Fruit fly (Drosophila melanogaster) whole organism, pupa: ENCODE data around the gene LysB.

ENCODE experiments used
- CG10348 ChIP-seq: fragments of 200-800 bp; sonication (Bioruptor generic); IDR thresholded peaks from 2 replicates; pipeline ENCODE4 v1.3.6; 2022; ENCODE audit warnings: missing biosample characterization, missing genetic modification characterization
- CG12605 ChIP-seq: fragments of 200-800 bp; sonication (Bioruptor generic); IDR thresholded peaks from 2 replicates; pipeline ENCODE4 v1.3.6; 2022; ENCODE audit warnings: missing biosample characterization, missing genetic modification characterization
- CG13204 ChIP-seq: fragments of 200-800 bp; sonication (Bioruptor generic); optimal IDR thresholded peaks from 2 replicates; lab custom pipeline; 2018; ENCODE audit warnings: missing biosample characterization, mild to moderate bottlenecking, missing genetic modification characterization, moderate library complexity
- CG14655 ChIP-seq: fragments of 200-800 bp; sonication (Bioruptor generic); optimal IDR thresholded peaks from 3 replicates; lab custom pipeline; 2017; ENCODE audit warnings: mild to moderate bottlenecking, missing biosample characterization, missing genetic modification reagents, missing genetic modification characterization
- CG15710 ChIP-seq: fragments of 200-800 bp; sonication (Bioruptor generic); optimal IDR thresholded peaks from 2 replicates; lab custom pipeline; 2018; ENCODE audit warnings: missing biosample characterization, mild to moderate bottlenecking, missing genetic modification characterization, moderate library complexity
- CG17806 ChIP-seq: fragments of 200-800 bp; sonication (Bioruptor generic); optimal IDR thresholded peaks from 2 replicates; lab custom pipeline; 2018; ENCODE audit warnings: missing biosample characterization, mild to moderate bottlenecking, missing genetic modification characterization, moderate library complexity
- CG32121 ChIP-seq: fragments of 200-800 bp; sonication (Bioruptor generic); IDR thresholded peaks from 2 replicates; pipeline ENCODE4 v1.3.6; 2022; ENCODE audit warnings: missing biosample characterization, missing genetic modification characterization
- CG34367 ChIP-seq: fragments of 200-800 bp; sonication (Bioruptor generic); optimal IDR thresholded peaks from 2 replicates; lab custom pipeline; 2018; ENCODE audit warnings: missing biosample characterization, mild to moderate bottlenecking, missing genetic modification characterization
- CG4496 ChIP-seq: fragments of 200-800 bp; sonication (Bioruptor generic); IDR thresholded peaks from 3 replicates; pipeline ENCODE4 v1.3.6; 2022; ENCODE audit warnings: missing biosample characterization, missing genetic modification characterization
- CG8159 ChIP-seq: fragments of 200-800 bp; sonication (Bioruptor generic); optimal IDR thresholded peaks from 3 replicates; lab custom pipeline; 2018; ENCODE audit warnings: missing biosample characterization, mild to moderate bottlenecking, missing genetic modification characterization, moderate library complexity
- CG8301 ChIP-seq: fragments of 200-800 bp; sonication (Bioruptor generic); optimal IDR thresholded peaks from 2 replicates; lab custom pipeline; 2018; ENCODE audit warnings: missing biosample characterization, mild to moderate bottlenecking, missing genetic modification characterization
- CG9948 ChIP-seq: fragments of 200-800 bp; sonication (Bioruptor generic); optimal IDR thresholded peaks from 2 replicates; lab custom pipeline; 2018; ENCODE audit warnings: missing biosample characterization, mild to moderate bottlenecking, missing genetic modification characterization, moderate library complexity
- D1 ChIP-seq: fragments of 200-800 bp; sonication (Bioruptor generic); optimal IDR thresholded peaks from 2 replicates; lab custom pipeline; 2018; ENCODE audit warnings: missing biosample characterization, mild to moderate bottlenecking, missing genetic modification characterization, moderate library complexity
- EcR ChIP-seq: fragments of 200-800 bp; sonication (Bioruptor generic); optimal IDR thresholded peaks from 3 replicates; lab custom pipeline; 2019; ENCODE audit warnings: missing biosample characterization, missing genetic modification characterization, mild to moderate bottlenecking, moderate library complexity, missing genetic modification reagents
- Ets98B ChIP-seq: fragments of 200-800 bp; sonication (Bioruptor generic); IDR thresholded peaks from 2 replicates; pipeline ENCODE4 v1.3.6; 2022; ENCODE audit warnings: missing biosample characterization, missing genetic modification characterization
- Pif1A ChIP-seq: fragments of 200-800 bp; sonication (Bioruptor generic); optimal IDR thresholded peaks from 3 replicates; lab custom pipeline; 2016; ENCODE audit warnings: missing biosample characterization, missing genetic modification characterization
- Pif1B ChIP-seq: fragments of 200-800 bp; sonication (Bioruptor generic); optimal IDR thresholded peaks from 3 replicates; lab custom pipeline; 2016; ENCODE audit warnings: missing biosample characterization, missing genetic modification characterization
- Snoo ChIP-seq: fragments of 200-800 bp; sonication (Bioruptor generic); optimal IDR thresholded peaks from 3 replicates; lab custom pipeline; 2017; ENCODE audit warnings: missing biosample characterization, mild to moderate bottlenecking, missing genetic modification characterization, inconsistent platforms
- fd96Ca ChIP-seq: fragments of 200-800 bp; sonication (Bioruptor generic); IDR thresholded peaks from 3 replicates; pipeline ENCODE4 v1.3.6; 2022; ENCODE audit warnings: missing biosample characterization, missing genetic modification characterization
- gl ChIP-seq: fragments of 200-800 bp; sonication (Bioruptor generic); optimal IDR thresholded peaks from 2 replicates; lab custom pipeline; 2018; ENCODE audit warnings: missing biosample characterization, mild to moderate bottlenecking, missing genetic modification characterization
- rn ChIP-seq: fragments of 200-800 bp; sonication (Bioruptor generic); IDR thresholded peaks from 2 replicates; pipeline ENCODE4 v1.3.6; 2022; ENCODE audit warnings: missing biosample characterization, missing genetic modification characterization

The LysB gene

dm6 chr3L:1200357-1201051 lies 6.7 kb upstream of the LysB start, which contains the start of gene mwh:
TSS of gene mwh (plus strand) at chr3L:1200786.
- TF ChIP-seq CG14655 (peak; percentile 31), CG34367 (tag; lab: Kevin White, UChicago) (no peak), fd96Ca (no peak), CG8301 (tag; lab: Kevin White, UChicago) (peak; percentile 41)

- TF ChIP-seq Pif1A (GFP tag; lab: Kevin White, UChicago) (no peak), D1 (no peak), CG14655 (no peak), Ets98B (no peak), CG13204 (no peak), CG10348 (GFP tag; lab: Robert Waterston, UW) (no peak), gl (tag; lab: Kevin White, UChicago) (no peak), CG15710 (no peak)
These were observed 4.5 kb upstream of the LysB start, which contains the start of gene meep for dm6 chr3L:1202588-1203195. TSS of gene meep (minus strand) at chr3L:1203036.

- TF ChIP-seq CG4496 (GFP tag; lab: Robert Waterston, UW) (peak; percentile 52; the same call in 2 of the 3 replicates), CG10348 (GFP tag; lab: Robert Waterston, UW) (no peak)
These were observed 3.2 kb upstream of the LysB start for dm6 chr3L:1203855-1204431.

dm6 chr3L:1204674-1205547 lies 2.3 kb upstream of the LysB start, which contains the start of gene CG9119:
TSS of gene CG9119 (minus strand) at chr3L:1204795.
- TF ChIP-seq Snoo (tag; lab: Kevin White, UChicago) (no peak), Ets98B (no peak), CG8159 (tag; lab: Kevin White, UChicago) (peak; percentile 55), CG12605 (GFP tag; lab: Robert Waterston, UW) (no peak), CG10348 (GFP tag; lab: Robert Waterston, UW) (no peak), gl (tag; lab: Kevin White, UChicago) (no peak), CG15710 (peak; percentile 54), CG4496 (GFP tag; lab: Robert Waterston, UW) (no peak), CG14655 (peak; percentile 51), CG9948 (tag; lab: Kevin White, UChicago) (peak; percentile 30), Pif1A (GFP tag; lab: Kevin White, UChicago) (peak; percentile 6), CG17806 (tag; lab: Kevin White, UChicago) (peak; percentile 8), rn (GFP tag; lab: Robert Waterston, UW) (no peak), D1 (no peak), EcR (GFP tag; lab: Kevin White, UChicago) (peak; percentile 82), CG32121 (no peak), fd96Ca (peak; percentile 38; the same call in 1 of the 3 replicates), CG34367 (tag; lab: Kevin White, UChicago) (no peak), CG13204 (peak; percentile 21), CG8301 (tag; lab: Kevin White, UChicago) (peak; percentile 30), Pif1B (GFP tag; lab: Kevin White, UChicago) (no peak)

- TF ChIP-seq Pif1B (GFP tag; lab: Kevin White, UChicago) (no peak), CG15710 (no peak), CG12605 (GFP tag; lab: Robert Waterston, UW) (peak; percentile 20; the same call in 1 of the 2 replicates), gl (tag; lab: Kevin White, UChicago) (no peak), CG4496 (GFP tag; lab: Robert Waterston, UW) (no peak), Ets98B (peak; percentile 49; the same call in 1 of the 2 replicates), EcR (GFP tag; lab: Kevin White, UChicago) (peak; percentile 51)
These were observed 1.0 kb downstream of the LysB start for dm6 chr3L:1208206-1208605.

DNA sequence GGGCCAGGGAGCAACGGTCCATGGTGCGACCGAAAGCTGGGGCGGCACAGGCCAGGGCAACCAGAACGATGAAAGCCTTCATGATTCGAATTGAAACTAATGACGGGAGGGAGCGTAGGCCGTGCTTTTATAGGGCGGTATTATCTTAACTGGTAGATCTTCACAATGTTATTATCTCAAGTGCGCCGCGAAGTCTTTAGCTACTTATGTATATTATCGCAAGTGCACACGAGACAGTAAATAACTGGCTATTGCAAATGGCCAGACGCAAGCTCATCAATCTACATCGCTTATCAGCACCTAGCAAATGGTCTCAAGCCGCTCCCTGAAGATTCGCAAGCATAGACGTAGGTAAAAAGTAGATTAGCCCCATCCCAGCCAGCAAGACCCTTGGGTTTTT lies 3.9 kb downstream of the LysB start, which contains the start of gene LysD:
LysD (minus strand) TSS at position 101 of the 400 bp plus-strand sequence.
- TF ChIP-seq CG10348 (GFP tag; lab: Robert Waterston, UW) = no peak
- TF ChIP-seq EcR (GFP tag; lab: Kevin White, UChicago) = no peak
- TF ChIP-seq CG14655 = no peak
- no peak for TF ChIP-seq CG4496 (GFP tag; lab: Robert Waterston, UW)
- TF ChIP-seq CG17806 (tag; lab: Kevin White, UChicago) = no peak
- no peak for TF ChIP-seq rn (GFP tag; lab: Robert Waterston, UW)
- TF ChIP-seq CG34367 (tag; lab: Kevin White, UChicago) = no peak
